Worm (Caenorhabditis elegans): ENCODE results near the gene R08C7.1.

- TF ChIP-seq lin-11 (tag; optimal IDR thresholded peaks at IDR 0.05) = no peak
- no peak for TF ChIP-seq F13H6.1 (tag; optimal IDR thresholded peaks at IDR 0.05)
- no peak for TF ChIP-seq dve-1 (tag; optimal IDR thresholded peaks at IDR 0.05)
- no peak for TF ChIP-seq ceh-48 (tag; optimal IDR thresholded peaks at IDR 0.05)
- no peak for TF ChIP-seq mec-3 (tag; optimal IDR thresholded peaks at IDR 0.05; ENCODE audit: borderline replicate concordance)
- no peak for TF ChIP-seq odd-2 (tag; optimal IDR thresholded peaks at IDR 0.05)
- TF ChIP-seq hlh-6 (tag; optimal IDR thresholded peaks at IDR 0.05) = no peak
- TF ChIP-seq nfya-1 (tag; optimal IDR thresholded peaks at IDR 0.05) = no peak
- TF ChIP-seq eyg-1 (tag; optimal IDR thresholded peaks at IDR 0.05) = no peak
- TF ChIP-seq nhr-11 (tag; optimal IDR thresholded peaks at IDR 0.05) = no peak
- no peak for TF ChIP-seq lim-6 (tag; optimal IDR thresholded peaks at IDR 0.05)
- no peak for TF ChIP-seq ets-4 (tag; optimal IDR thresholded peaks at IDR 0.05)
- TF ChIP-seq pha-2 (tag; optimal IDR thresholded peaks at IDR 0.05) = no peak
Observed at ce11 chrIV:4456658-4457057, 5.0 kb downstream of the R08C7.1 start.
